Worm (Caenorhabditis elegans) whole organism, young adult: ENCODE measurements around the gene D1014.2.

Experiments
- B0019.2 ChIP-seq: fragments of 200-800 bp; sonication (Bioruptor generic); conservative IDR thresholded peaks from 2 replicates; pipeline ENCODE4 v1.3.6; 2022; ENCODE audit warnings: missing genetic modification reagents, missing genetic modification characterization, missing compliant biosample characterization
- C17E4.6 ChIP-seq: fragments of 200-800 bp; sonication (Bioruptor generic); IDR thresholded peaks from 2 replicates; pipeline ENCODE4 v1.3.6; 2022; ENCODE audit warnings: missing genetic modification reagents, missing genetic modification characterization, missing compliant biosample characterization
- D2030.7 ChIP-seq: fragments of 200-800 bp; sonication (Bioruptor generic); IDR thresholded peaks from 2 replicates; pipeline ENCODE4 v1.3.6; 2022; ENCODE audit warnings: missing genetic modification reagents, missing genetic modification characterization, missing compliant biosample characterization
- F37B4.10 ChIP-seq: fragments of 200-800 bp; sonication (Bioruptor generic); IDR thresholded peaks from 2 replicates; pipeline ENCODE4 v1.3.6; 2022; ENCODE audit warnings: missing genetic modification characterization, missing compliant biosample characterization
- F39B2.1 ChIP-seq: fragments of 200-800 bp; sonication (Bioruptor generic); IDR thresholded peaks from 2 replicates; pipeline ENCODE4 v1.3.6; 2022; ENCODE audit warnings: missing genetic modification reagents, missing genetic modification characterization, missing compliant biosample characterization
- F57A8.1 ChIP-seq: fragments of 200-800 bp; sonication (Bioruptor generic); optimal IDR thresholded peaks from 2 replicates; lab custom pipeline; 2018; ENCODE audit warnings: mild to moderate bottlenecking, missing genetic modification characterization, moderate library complexity, missing compliant biosample characterization
- F57C9.4 ChIP-seq: sonication (generic microtip); optimal IDR thresholded peaks from 2 replicates; lab custom pipeline; 2017; ENCODE audit warnings: mild to moderate bottlenecking, missing genetic modification characterization, missing compliant biosample characterization
- Y56A3A.18 ChIP-seq: fragments of 200-800 bp; sonication (Bioruptor generic); IDR thresholded peaks from 2 replicates; pipeline ENCODE4 v1.3.6; 2022; ENCODE audit warnings: missing genetic modification reagents, missing genetic modification characterization, missing compliant biosample characterization
- akir-1 ChIP-seq: fragments of 200-800 bp; sonication (Bioruptor generic); optimal IDR thresholded peaks from 2 replicates; lab custom pipeline; 2018; ENCODE audit warnings: mild to moderate bottlenecking, missing genetic modification characterization, moderate library complexity, missing compliant biosample characterization
- aptf-2 ChIP-seq: fragments of 200-800 bp; sonication (Bioruptor generic); conservative IDR thresholded peaks from 2 replicates; pipeline ENCODE4 v1.3.6; 2022; ENCODE audit warnings: missing genetic modification reagents, missing genetic modification characterization, missing compliant biosample characterization
- atf-7 ChIP-seq: sonication (generic microtip); optimal IDR thresholded peaks from 2 replicates; lab custom pipeline; 2017; ENCODE audit warnings: mild to moderate bottlenecking, missing genetic modification characterization, missing compliant biosample characterization
- athp-1 ChIP-seq: sonication (generic microtip); optimal IDR thresholded peaks from 2 replicates; lab custom pipeline; 2017; ENCODE audit warnings: mild to moderate bottlenecking, missing genetic modification characterization, missing compliant biosample characterization
- attf-3 ChIP-seq: fragments of 200-800 bp; sonication (Bioruptor generic); conservative IDR thresholded peaks from 2 replicates; pipeline ENCODE4 v1.3.6; 2022; ENCODE audit warnings: missing genetic modification reagents, missing genetic modification characterization, missing compliant biosample characterization
- attf-5 ChIP-seq: fragments of 200-800 bp; sonication (Bioruptor generic); optimal IDR thresholded peaks from 2 replicates; lab custom pipeline; 2018; ENCODE audit warnings: mild to moderate bottlenecking, missing genetic modification characterization, missing compliant biosample characterization
- cebp-1 ChIP-seq, 2 experiments: fragments of 200-800 bp in 1 of 2; sonication (Bioruptor generic) in 1 of 2; sonication (generic microtip) in 1 of 2; IDR thresholded peaks in 1 of 2; optimal IDR thresholded peaks in 1 of 2; 2 replicates each; pipeline versions ENCODE4 v1.3.6 to Lab custom; 2017 to 2022; ENCODE audit warnings: missing compliant biosample characterization in 2 of 2, missing genetic modification characterization in 2 of 2, mild to moderate bottlenecking in 1 of 2, missing genetic modification reagents in 1 of 2, moderate library complexity in 1 of 2
- cebp-2 ChIP-seq: fragments of 200-800 bp; sonication (Bioruptor generic); IDR thresholded peaks from 2 replicates; pipeline ENCODE4 v1.3.6; 2022; ENCODE audit warnings: missing genetic modification characterization, missing compliant biosample characterization
- ceh-40 ChIP-seq: fragments of 200-800 bp; sonication (Bioruptor generic); IDR thresholded peaks from 2 replicates; pipeline ENCODE4 v1.3.6; 2022; ENCODE audit warnings: missing genetic modification characterization, missing compliant biosample characterization
- ceh-79 ChIP-seq: sonication (generic microtip); optimal IDR thresholded peaks from 2 replicates; lab custom pipeline; 2017; ENCODE audit warnings: mild to moderate bottlenecking, missing genetic modification characterization, missing compliant biosample characterization
- dox-1 ChIP-seq: fragments of 200-800 bp; sonication (Bioruptor generic); IDR thresholded peaks from 2 replicates; pipeline ENCODE4 v1.3.6; 2022; ENCODE audit warnings: missing genetic modification reagents, missing genetic modification characterization, missing compliant biosample characterization
- dpl-1 ChIP-seq: fragments of 150-350 bp; optimal IDR thresholded peaks from 2 replicates; lab custom pipeline; 2014; ENCODE audit warnings: missing biosample characterization, missing genetic modification reagents, missing genetic modification characterization
- egl-44 ChIP-seq: fragments of 200-800 bp; sonication (Bioruptor generic); IDR thresholded peaks from 2 replicates; pipeline ENCODE4 v1.3.6; 2022; ENCODE audit warnings: missing genetic modification reagents, missing genetic modification characterization, missing compliant biosample characterization
- gei-17 ChIP-seq: fragments of 200-800 bp; sonication (Bioruptor generic); optimal IDR thresholded peaks from 2 replicates; lab custom pipeline; 2018; ENCODE audit warnings: mild to moderate bottlenecking, missing genetic modification characterization, missing compliant biosample characterization
- hlh-26 ChIP-seq: fragments of 200-800 bp; sonication (Bioruptor generic); conservative IDR thresholded peaks from 2 replicates; pipeline ENCODE4 v1.3.6; 2022; ENCODE audit warnings: missing genetic modification reagents, missing genetic modification characterization, missing compliant biosample characterization
- hmg-1.2 ChIP-seq: fragments of 200-800 bp; sonication (Bioruptor generic); IDR thresholded peaks from 2 replicates; pipeline ENCODE4 v1.3.6; 2022; ENCODE audit warnings: missing genetic modification reagents, missing genetic modification characterization, missing compliant biosample characterization
- hmg-20 ChIP-seq: fragments of 200-800 bp; sonication (Bioruptor generic); IDR thresholded peaks from 2 replicates; pipeline ENCODE4 v1.3.6; 2022; ENCODE audit warnings: missing genetic modification reagents, missing genetic modification characterization, missing compliant biosample characterization
- hrde-1 ChIP-seq: sonication (generic microtip); optimal IDR thresholded peaks from 2 replicates; lab custom pipeline; 2016; ENCODE audit warnings: missing genetic modification characterization, mild to moderate bottlenecking, missing compliant biosample characterization, moderate library complexity, missing genotype, missing genetic modification reagents, borderline replicate concordance
- lag-1 ChIP-seq: fragments of 200-800 bp; sonication (Bioruptor generic); IDR thresholded peaks from 2 replicates; pipeline ENCODE4 v1.3.6; 2022; ENCODE audit warnings: missing genetic modification reagents, missing genetic modification characterization, missing compliant biosample characterization
- let-526 ChIP-seq: fragments of 200-800 bp; sonication (Bioruptor generic); IDR thresholded peaks from 2 replicates; pipeline ENCODE4 v1.3.6; 2022; ENCODE audit warnings: missing genetic modification reagents, missing genetic modification characterization, missing compliant biosample characterization
- lsl-1 ChIP-seq: fragments of 200-800 bp; sonication (Bioruptor generic); optimal IDR thresholded peaks from 2 replicates; lab custom pipeline; 2018; ENCODE audit warnings: mild to moderate bottlenecking, missing genetic modification characterization, moderate library complexity, missing compliant biosample characterization
- madf-10 ChIP-seq: sonication (generic microtip); optimal IDR thresholded peaks from 2 replicates; lab custom pipeline; 2016; ENCODE audit warnings: mild to moderate bottlenecking, missing genetic modification characterization, missing compliant biosample characterization
- madf-6 ChIP-seq: fragments of 200-800 bp; sonication (Bioruptor generic); IDR thresholded peaks from 2 replicates; pipeline ENCODE4 v1.3.6; 2022; ENCODE audit warnings: missing genetic modification reagents, missing genetic modification characterization, missing compliant biosample characterization
- mes-4 ChIP-seq: sonication (generic microtip); optimal IDR thresholded peaks from 2 replicates; lab custom pipeline; 2016; ENCODE audit warnings: missing genotype, missing genetic modification characterization, missing compliant biosample characterization
- nfya-2 ChIP-seq: fragments of 200-800 bp; sonication (Bioruptor generic); IDR thresholded peaks from 2 replicates; pipeline ENCODE4 v1.3.6; 2022; ENCODE audit warnings: missing genetic modification reagents, missing genetic modification characterization, missing compliant biosample characterization
- nhr-179 ChIP-seq: sonication (generic microtip); optimal IDR thresholded peaks from 2 replicates; lab custom pipeline; 2016; ENCODE audit warnings: mild to moderate bottlenecking, missing genetic modification characterization, missing compliant biosample characterization
- pha-4 ChIP-seq: fragments of 150-350 bp; sonication (generic microtip); optimal IDR thresholded peaks from 2 replicates; lab custom pipeline; 2014; ENCODE audit warnings: missing biosample characterization, missing genetic modification reagents, missing genetic modification characterization
- rcor-1 ChIP-seq: fragments of 200-800 bp; sonication (Bioruptor generic); IDR thresholded peaks from 2 replicates; pipeline ENCODE4 v1.3.6; 2022; ENCODE audit warnings: missing genetic modification reagents, missing genetic modification characterization, missing compliant biosample characterization
- rec-8 ChIP-seq, 2 experiments: sonication (generic microtip); optimal IDR thresholded peaks; 2 replicates each; lab custom pipeline; 2016; ENCODE audit warnings: mild to moderate bottlenecking in 2 of 2, missing genetic modification characterization in 2 of 2, missing genetic modification reagents in 2 of 2, missing genotype in 2 of 2, missing biosample characterization in 1 of 2, missing compliant biosample characterization in 1 of 2, moderate library complexity in 1 of 2
- snpc-1.3 ChIP-seq: sonication (generic microtip); optimal IDR thresholded peaks from 2 replicates; lab custom pipeline; 2017; ENCODE audit warnings: missing genetic modification characterization, mild to moderate bottlenecking, missing compliant biosample characterization, antibody characterized with exemption, moderate library complexity, missing genotype, missing genetic modification reagents; ENCODE audit not compliant: insufficient read depth
- snpc-4 ChIP-seq, 5 experiments: fragments of 150-350 bp in 1 of 5; sonication (generic microtip) in 4 of 5; optimal IDR thresholded peaks; 2 replicates each; lab custom pipeline; 2014 to 2018; ENCODE audit warnings: missing genetic modification characterization in 5 of 5, missing biosample characterization in 3 of 5, antibody characterized with exemption in 2 of 5, mild to moderate bottlenecking in 2 of 5, missing compliant biosample characterization in 2 of 5, missing genotype in 2 of 5, moderate library complexity in 2 of 5, missing genetic modification reagents in 1 of 5
- somi-1 ChIP-seq: fragments of 200-800 bp; sonication (Bioruptor generic); optimal IDR thresholded peaks from 2 replicates; lab custom pipeline; 2018; ENCODE audit warnings: mild to moderate bottlenecking, missing genetic modification characterization, missing compliant biosample characterization
- unc-130 ChIP-seq: sonication (generic microtip); optimal IDR thresholded peaks from 2 replicates; lab custom pipeline; 2016; ENCODE audit warnings: missing genetic modification reagents, missing genetic modification characterization, missing compliant biosample characterization
- xnd-1 ChIP-seq: sonication (generic microtip); optimal IDR thresholded peaks from 2 replicates; lab custom pipeline; 2016; ENCODE audit warnings: missing genotype, missing genetic modification reagents, missing genetic modification characterization, missing compliant biosample characterization
- zim-3 ChIP-seq: sonication (generic microtip); optimal IDR thresholded peaks from 2 replicates; lab custom pipeline; 2017; ENCODE audit warnings: mild to moderate bottlenecking, missing genetic modification characterization, moderate library complexity, missing compliant biosample characterization
- ztf-18 ChIP-seq: sonication (generic microtip); optimal IDR thresholded peaks from 2 replicates; lab custom pipeline; 2016; ENCODE audit warnings: missing genotype, mild to moderate bottlenecking, missing genetic modification characterization, missing compliant biosample characterization
- ztf-22 ChIP-seq: fragments of 200-800 bp; sonication (Bioruptor generic); optimal IDR thresholded peaks from 2 replicates; lab custom pipeline; 2018; ENCODE audit warnings: mild to moderate bottlenecking, missing genetic modification characterization, moderate library complexity, missing compliant biosample characterization
- ztf-26 ChIP-seq: sonication (generic microtip); optimal IDR thresholded peaks from 2 replicates; lab custom pipeline; 2017; ENCODE audit warnings: missing genetic modification characterization, missing compliant biosample characterization
- ztf-3 ChIP-seq: fragments of 200-800 bp; sonication (Bioruptor generic); optimal IDR thresholded peaks from 2 replicates; lab custom pipeline; 2018; ENCODE audit warnings: mild to moderate bottlenecking, missing genetic modification characterization, missing compliant biosample characterization

Gene D1014.2

DNA sequence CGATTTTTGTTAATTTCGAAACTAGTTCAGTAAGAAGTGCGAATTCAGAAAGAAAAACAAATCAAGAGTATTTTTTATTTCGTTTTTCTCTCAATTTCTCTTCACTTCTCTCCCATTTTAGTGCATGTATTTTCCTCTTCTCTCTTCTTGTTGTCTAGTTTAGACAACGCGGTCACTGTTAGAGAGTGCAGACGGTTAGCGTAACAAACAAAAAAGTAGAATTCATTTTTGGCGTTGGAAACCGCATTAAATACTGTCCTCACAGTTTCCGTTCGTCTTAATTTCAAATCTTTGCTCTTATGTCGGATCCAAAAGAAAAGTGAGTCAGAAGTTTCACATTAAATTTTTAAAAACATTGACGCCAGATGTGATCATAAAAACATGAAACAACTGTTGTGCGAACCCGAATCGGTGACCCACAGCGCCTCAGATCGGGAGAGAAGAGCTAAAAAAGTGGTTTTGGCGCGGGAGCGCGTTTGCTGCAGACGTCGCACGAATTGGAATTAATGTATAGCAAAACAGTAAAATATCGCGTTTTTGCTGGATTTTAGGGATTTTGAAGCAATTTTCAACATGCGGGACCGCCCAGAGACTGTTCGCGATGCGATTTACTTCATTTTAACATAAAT is 35.3 kb downstream of the D1014.2 start, which contains the start of gene srp-7 (continued):
- TF ChIP-seq ztf-18 (no peak), dox-1 (GFP tag; lab: Robert Waterston, UW) (no peak; the same call in 1 of the 2 replicates), somi-1 (GFP tag; lab: Kevin White, UChicago) (no peak), hmg-20 (GFP tag; lab: Robert Waterston, UW) (no peak), ceh-40 (GFP tag; lab: Robert Waterston, UW) (no peak), ztf-26 (tag; lab: Kevin White, UChicago) (peak; percentile 26), hmg-1.2 (GFP tag; lab: Robert Waterston, UW) (peak; percentile 70; the same call in 1 of the 2 replicates), athp-1 (tag; lab: Kevin White, UChicago) (no peak), mes-4 (tag; lab: Kevin White, UChicago) (no peak), rec-8 (tag; optimal IDR thresholded peaks at IDR 0.05; lab: Kevin White, UChicago) (no peak), gei-17 (GFP tag; lab: Kevin White, UChicago) (no peak), F57A8.1 (GFP tag; lab: Kevin White, UChicago) (no peak), aptf-2 (GFP tag; lab: Robert Waterston, UW) (no peak), ztf-3 (GFP tag; lab: Kevin White, UChicago) (no peak), F37B4.10 (GFP tag; lab: Robert Waterston, UW) (no peak), unc-130 (GFP tag; lab: Kevin White, UChicago) (no peak), rcor-1 (GFP tag; lab: Robert Waterston, UW) (no peak), pha-4 (tag; lab: Kevin White, UChicago) (no peak), lsl-1 (no peak), C17E4.6 (GFP tag; lab: Robert Waterston, UW) (no peak), xnd-1 (tag; lab: Kevin White, UChicago) (no peak), akir-1 (no peak), nfya-2 (GFP tag; lab: Robert Waterston, UW) (no peak), attf-5 (GFP tag; lab: Kevin White, UChicago) (no peak), cebp-1 (GFP tag; IDR thresholded peaks at IDR 0.05; lab: Robert Waterston, UW) (peak; percentile 75), cebp-1 (tag; optimal IDR thresholded peaks at IDR 0.05; lab: Kevin White, UChicago) (no peak), dpl-1 (GFP tag; lab: Kevin White, UChicago) (no peak), D2030.7 (peak; percentile 47; the same call in 1 of the 2 replicates), lag-1 (GFP tag; lab: Robert Waterston, UW) (no peak), madf-10 (no peak), atf-7 (tag; lab: Kevin White, UChicago) (no peak), zim-3 (no peak), Y56A3A.18 (GFP tag; lab: Robert Waterston, UW) (no peak), nhr-179 (no peak), ceh-79 (tag; lab: Kevin White, UChicago) (no peak), attf-3 (peak; percentile 60), F57C9.4 (no peak), snpc-1.3 (no peak), cebp-2 (GFP tag; lab: Robert Waterston, UW) (no peak), snpc-4 (GFP tag; optimal IDR thresholded peaks at IDR 0.05; lab: Kevin White, UChicago) (no peak), snpc-4 (tag; optimal IDR thresholded peaks at IDR 0.05; lab: Kevin White, UChicago) (no peak), egl-44 (GFP tag; lab: Robert Waterston, UW) (no peak), B0019.2 (no peak), hlh-26 (GFP tag; lab: Robert Waterston, UW) (no peak), hrde-1 (tag; lab: Kevin White, UChicago) (no peak), let-526 (no peak), ztf-22 (GFP tag; lab: Kevin White, UChicago) (no peak), madf-6 (0 out of 2 replicates have a peak, but pooled peaks have one; percentile 28), F39B2.1 (GFP tag; lab: Robert Waterston, UW) (no peak)
